Fruit fly (Drosophila melanogaster): ENCODE measurements around the gene CG31248.

The CG31248 gene

dm6 chr3R:7129280-7130069 is at the start of gene CG31248:
CG31248 (plus strand) TSS chr3R:7129320.
- no peak for TF ChIP-seq pan (optimal IDR thresholded peaks at IDR 0.05)
- TF ChIP-seq h (GFP tag; optimal IDR thresholded peaks at IDR 0.05), result peak; percentile 16
- TF ChIP-seq woc (GFP tag; optimal IDR thresholded peaks at IDR 0.05), result no peak

dm6 chr3R:7079718-7080117 is 49.4 kb upstream of the CG31248 start:
- TF ChIP-seq Myc (optimal IDR thresholded peaks at IDR 0.05), result no peak
- TF ChIP-seq pan (optimal IDR thresholded peaks at IDR 0.05), result no peak
- TF ChIP-seq Jra (GFP tag; optimal IDR thresholded peaks at IDR 0.05), result no peak
- TF ChIP-seq CG32264 (GFP tag; optimal IDR thresholded peaks at IDR 0.05), result no peak
- no peak for TF ChIP-seq GATAd (GFP tag; optimal IDR thresholded peaks at IDR 0.05)
- TF ChIP-seq woc (GFP tag; optimal IDR thresholded peaks at IDR 0.05), result no peak
- TF ChIP-seq psq (GFP tag; optimal IDR thresholded peaks at IDR 0.05), result no peak
- TF ChIP-seq CrebA (GFP tag; optimal IDR thresholded peaks at IDR 0.05; ENCODE audit: borderline replicate concordance), result no peak
- no peak for TF ChIP-seq HLH106 (tag; optimal IDR thresholded peaks at IDR 0.05)
- no peak for TF ChIP-seq sv (GFP tag; optimal IDR thresholded peaks at IDR 0.05)

- TF ChIP-seq woc (GFP tag; optimal IDR thresholded peaks at IDR 0.05) (peak; percentile 63), h (GFP tag; optimal IDR thresholded peaks at IDR 0.05) (no peak)
Measured at dm6 chr3R:7080157-7080916, 48.8 kb upstream of the CG31248 start, which contains the start of gene Ref1. Ref1 (minus strand) TSS chr3R:7080387.

- peak in 1 of 2 experiments; percentile 20 for TF ChIP-seq foxo (GFP tag; optimal IDR thresholded peaks at IDR 0.05)
- TF ChIP-seq CrebA (GFP tag; optimal IDR thresholded peaks at IDR 0.05; ENCODE audit: borderline replicate concordance), result no peak
- peak; percentile 30 for TF ChIP-seq Hnf4 (GFP tag; optimal IDR thresholded peaks at IDR 0.05)
- TF ChIP-seq Myc (optimal IDR thresholded peaks at IDR 0.05), result no peak
- TF ChIP-seq rgr (GFP tag; optimal IDR thresholded peaks at IDR 0.05), result peak; percentile 19
- TF ChIP-seq jim (GFP tag; optimal IDR thresholded peaks at IDR 0.05), result peak; percentile 28
- TF ChIP-seq brk (GFP tag; optimal IDR thresholded peaks at IDR 0.05), result no peak
- peak; percentile 53 for TF ChIP-seq Sp1 (GFP tag; optimal IDR thresholded peaks at IDR 0.05)
- peak; percentile 19 for TF ChIP-seq Mio (GFP tag; optimal IDR thresholded peaks at IDR 0.05)
- no peak for TF ChIP-seq br (GFP tag; optimal IDR thresholded peaks at IDR 0.05)
- TF ChIP-seq lola (GFP tag; optimal IDR thresholded peaks at IDR 0.05), result no peak
- TF ChIP-seq dsf (GFP tag; optimal IDR thresholded peaks at IDR 0.05; ENCODE audit: borderline replicate concordance), result no peak
- TF ChIP-seq Dfd (GFP tag; optimal IDR thresholded peaks at IDR 0.05), result no peak
- no peak for TF ChIP-seq Rel (GFP tag; optimal IDR thresholded peaks at IDR 0.05)
- TF ChIP-seq Rel (tag; optimal IDR thresholded peaks at IDR 0.05), result peak; percentile 47
- no peak for TF ChIP-seq sv (GFP tag; optimal IDR thresholded peaks at IDR 0.05)
- TF ChIP-seq dmrt93B (GFP tag; optimal IDR thresholded peaks at IDR 0.05), result no peak
- TF ChIP-seq usp (GFP tag; optimal IDR thresholded peaks at IDR 0.05), result no peak
- TF ChIP-seq OdsH (GFP tag; optimal IDR thresholded peaks at IDR 0.05), result no peak
- TF ChIP-seq fru (GFP tag; optimal IDR thresholded peaks at IDR 0.05), result peak; percentile 34
- peak; percentile 30 for TF ChIP-seq h (GFP tag; optimal IDR thresholded peaks at IDR 0.05)
- TF ChIP-seq Jra (GFP tag; optimal IDR thresholded peaks at IDR 0.05), result no peak
- TF ChIP-seq Hr83 (GFP tag; optimal IDR thresholded peaks at IDR 0.05; ENCODE audit: poor library complexity, severe bottlenecking), result peak; percentile 23
- peak; percentile 11 for TF ChIP-seq ey (GFP tag; optimal IDR thresholded peaks at IDR 0.05)
- TF ChIP-seq tai (GFP tag; optimal IDR thresholded peaks at IDR 0.05), result no peak
- no peak for TF ChIP-seq CG32264 (GFP tag; optimal IDR thresholded peaks at IDR 0.05)
- TF ChIP-seq sage (GFP tag; optimal IDR thresholded peaks at IDR 0.05), result peak; percentile 47
- TF ChIP-seq Abd-B (GFP tag; optimal IDR thresholded peaks at IDR 0.05), result no peak
- TF ChIP-seq pan (optimal IDR thresholded peaks at IDR 0.05), result no peak
- no peak for TF ChIP-seq dl (GFP tag; optimal IDR thresholded peaks at IDR 0.05; ENCODE audit: insufficient read depth in 1 of 2, partially characterized antibody in 2 of 2)
- peak; percentile 30 for TF ChIP-seq HLH106 (tag; optimal IDR thresholded peaks at IDR 0.05)
- no peak for TF ChIP-seq N (GFP tag; optimal IDR thresholded peaks at IDR 0.05)
- no peak for TF ChIP-seq CG9705 (GFP tag; optimal IDR thresholded peaks at IDR 0.05)
- TF ChIP-seq Hr78 (GFP tag; optimal IDR thresholded peaks at IDR 0.05), result no peak
- TF ChIP-seq woc (GFP tag; optimal IDR thresholded peaks at IDR 0.05), result peak; percentile 60
- no peak for TF ChIP-seq GATAd (GFP tag; optimal IDR thresholded peaks at IDR 0.05)
- TF ChIP-seq Vsx2 (GFP tag; optimal IDR thresholded peaks at IDR 0.05; ENCODE audit: partially characterized antibody), result no peak
- no peak for TF ChIP-seq Dif (GFP tag; optimal IDR thresholded peaks at IDR 0.05; ENCODE audit: partially characterized antibody)
- no peak for TF ChIP-seq psq (GFP tag; optimal IDR thresholded peaks at IDR 0.05)
Measured at dm6 chr3R:7081972-7082371, 47.1 kb upstream of the CG31248 start, which contains the start of gene Dpck. Dpck (plus strand) TSS chr3R:7082182.

Data from whole organism, wandering third instar larva.